Worm (Caenorhabditis elegans) whole organism, L4 larva: Measurements from ENCODE around the gene yif-1.
A peak's percentile ranks its signal among the peaks of the same experiment; 100 is the strongest.

Source experiments
- F26F4.8 ChIP-seq: fragments of 200-800 bp; sonication (Bioruptor generic); conservative IDR thresholded peaks from 2 replicates; pipeline ENCODE4 v1.3.6; 2022; ENCODE audit warnings: missing genetic modification characterization, missing compliant biosample characterization
- F44E2.7 ChIP-seq: fragments of 200-800 bp; sonication (Bioruptor generic); IDR thresholded peaks from 2 replicates; pipeline ENCODE4 v2.1.2; 2022; ENCODE audit warnings: missing genetic modification characterization, missing compliant biosample characterization
- T20F7.1 ChIP-seq: fragments of 200-800 bp; sonication (Bioruptor generic); optimal IDR thresholded peaks from 2 replicates; lab custom pipeline; 2018; ENCODE audit warnings: mild to moderate bottlenecking, missing genetic modification characterization, missing compliant biosample characterization
- Y105C5A.15 ChIP-seq: fragments of 200-800 bp; sonication (Bioruptor generic); IDR thresholded peaks from 2 replicates; pipeline ENCODE4 v1.3.6; 2022; ENCODE audit warnings: missing genetic modification characterization, missing compliant biosample characterization
- Y5F2A.4 ChIP-seq: fragments of 200-800 bp; sonication (Bioruptor generic); optimal IDR thresholded peaks from 2 replicates; lab custom pipeline; 2018; ENCODE audit warnings: mild to moderate bottlenecking, missing genetic modification characterization, missing compliant biosample characterization
- ceh-20 ChIP-seq: fragments of 200-800 bp; sonication (Bioruptor generic); IDR thresholded peaks from 2 replicates; pipeline ENCODE4 v1.3.6; 2022; ENCODE audit warnings: missing genetic modification reagents, missing genetic modification characterization, missing compliant biosample characterization
- ceh-28 ChIP-seq: fragments of 150-350 bp; optimal IDR thresholded peaks from 2 replicates; lab custom pipeline; 2014; ENCODE audit warnings: missing biosample characterization, missing genetic modification reagents, missing genetic modification characterization
- ceh-32 ChIP-seq: sonication (generic microtip); optimal IDR thresholded peaks from 2 replicates; lab custom pipeline; 2016; ENCODE audit warnings: mild to moderate bottlenecking, missing genetic modification characterization, missing compliant biosample characterization; ENCODE audit not compliant: poor library complexity
- ceh-82 ChIP-seq: sonication (generic microtip); optimal IDR thresholded peaks from 2 replicates; lab custom pipeline; 2017; ENCODE audit warnings: missing biosample characterization, missing genetic modification characterization
- ces-1 ChIP-seq: fragments of 150-350 bp; sonication (generic microtip); optimal IDR thresholded peaks from 4 replicates; lab custom pipeline; 2014; ENCODE audit warnings: missing biosample characterization, missing genetic modification reagents, missing genetic modification characterization
- cey-2 ChIP-seq: sonication (generic microtip); optimal IDR thresholded peaks from 3 replicates; lab custom pipeline; 2017; ENCODE audit warnings: missing genetic modification characterization, mild to moderate bottlenecking, missing compliant biosample characterization, antibody characterized with exemption, borderline replicate concordance; ENCODE audit not compliant: insufficient read depth
- ctbp-1 ChIP-seq: fragments of 200-800 bp; sonication (Bioruptor generic); IDR thresholded peaks from 2 replicates; pipeline ENCODE4 v1.3.6; 2022; ENCODE audit warnings: missing genetic modification reagents, missing genetic modification characterization, missing compliant biosample characterization
- daf-16 ChIP-seq, 3 experiments: sonication (generic microtip); optimal IDR thresholded peaks; 2 replicates each; lab custom pipeline; 2016 to 2017; ENCODE audit warnings: missing genetic modification characterization in 3 of 3, missing genetic modification reagents in 3 of 3, mild to moderate bottlenecking in 2 of 3, missing compliant biosample characterization in 2 of 3, missing biosample characterization in 1 of 3, moderate library complexity in 1 of 3
- daf-19 ChIP-seq: fragments of 200-800 bp; sonication (Bioruptor generic); conservative IDR thresholded peaks from 2 replicates; pipeline ENCODE4 v1.3.6; 2022; ENCODE audit warnings: missing genetic modification characterization, missing compliant biosample characterization
- dmd-6 ChIP-seq: fragments of 200-800 bp; sonication (Bioruptor generic); IDR thresholded peaks from 2 replicates; pipeline ENCODE4 v1.3.6; 2022; ENCODE audit warnings: missing genetic modification reagents, missing genetic modification characterization, missing compliant biosample characterization
- fkh-10 ChIP-seq: fragments of 150-350 bp; optimal IDR thresholded peaks from 2 replicates; lab custom pipeline; 2014; ENCODE audit warnings: missing biosample characterization, missing genetic modification reagents, missing genetic modification characterization
- hlh-30 ChIP-seq: sonication (generic microtip); optimal IDR thresholded peaks from 2 replicates; lab custom pipeline; 2017; ENCODE audit warnings: antibody characterized with exemption, mild to moderate bottlenecking, missing genetic modification characterization, missing compliant biosample characterization; ENCODE audit not compliant: insufficient read depth
- jun-1 ChIP-seq: fragments of 150-350 bp; optimal IDR thresholded peaks from 2 replicates; lab custom pipeline; 2014; ENCODE audit warnings: missing biosample characterization, missing genetic modification reagents, missing genetic modification characterization
- lim-7 ChIP-seq: fragments of 200-800 bp; sonication (Bioruptor generic); IDR thresholded peaks from 2 replicates; pipeline ENCODE4 v1.3.6; 2022; ENCODE audit warnings: missing genetic modification characterization, missing compliant biosample characterization
- lin-1 ChIP-seq: fragments of 200-800 bp; sonication (Bioruptor generic); IDR thresholded peaks from 2 replicates; pipeline ENCODE4 v1.3.6; 2022; ENCODE audit warnings: missing genetic modification reagents, missing genetic modification characterization, missing compliant biosample characterization
- lin-15B ChIP-seq: fragments of 150-350 bp; sonication (generic microtip); optimal IDR thresholded peaks from 3 replicates; lab custom pipeline; 2014; ENCODE audit warnings: missing biosample characterization, missing genetic modification characterization
- lin-39 ChIP-seq: fragments of 150-350 bp; optimal IDR thresholded peaks from 2 replicates; lab custom pipeline; 2014; ENCODE audit warnings: missing biosample characterization, missing genetic modification reagents, missing genetic modification characterization
- lsy-2 ChIP-seq, 2 experiments: fragments of 150-350 bp in 1 of 2; sonication (generic microtip) in 1 of 2; optimal IDR thresholded peaks; 2 replicates each; lab custom pipeline; 2014 to 2017; ENCODE audit warnings: missing biosample characterization in 2 of 2, missing genetic modification characterization in 2 of 2
- mxl-2 ChIP-seq: fragments of 200-800 bp; sonication (Bioruptor generic); conservative IDR thresholded peaks from 2 replicates; pipeline ENCODE4 v1.3.6; 2022; ENCODE audit warnings: missing genetic modification reagents, missing genetic modification characterization, missing compliant biosample characterization
- nhr-102 ChIP-seq: sonication (generic microtip); optimal IDR thresholded peaks from 2 replicates; lab custom pipeline; 2016; ENCODE audit warnings: mild to moderate bottlenecking, missing genetic modification characterization, moderate library complexity, missing compliant biosample characterization
- nhr-25 ChIP-seq: sonication (generic microtip); optimal IDR thresholded peaks from 2 replicates; lab custom pipeline; 2017; ENCODE audit warnings: missing genetic modification characterization, mild to moderate bottlenecking, missing compliant biosample characterization, antibody characterized with exemption, moderate library complexity, borderline replicate concordance; ENCODE audit not compliant: insufficient read depth
- nhr-28 ChIP-seq: fragments of 150-350 bp; optimal IDR thresholded peaks from 2 replicates; lab custom pipeline; 2014; ENCODE audit warnings: missing biosample characterization, missing genetic modification characterization
- nhr-41 ChIP-seq: fragments of 200-800 bp; sonication (Bioruptor generic); IDR thresholded peaks from 2 replicates; pipeline ENCODE4 v1.3.6; 2022; ENCODE audit warnings: missing genetic modification reagents, missing genetic modification characterization, missing compliant biosample characterization
- pha-4 ChIP-seq, 2 experiments: fragments of 150-350 bp in 1 of 2; fragments of 200-800 bp in 1 of 2; sonication (Bioruptor generic) in 1 of 2; IDR thresholded peaks in 1 of 2; optimal IDR thresholded peaks in 1 of 2; 2 replicates each; pipeline versions ENCODE4 v1.3.6 to Lab custom; 2014 to 2022; ENCODE audit warnings: missing genetic modification characterization in 2 of 2, missing genetic modification reagents in 2 of 2, missing biosample characterization in 1 of 2, missing compliant biosample characterization in 1 of 2
- rbr-2 ChIP-seq: sonication (generic microtip); optimal IDR thresholded peaks from 2 replicates; lab custom pipeline; 2016; ENCODE audit warnings: missing genotype, missing genetic modification characterization, missing compliant biosample characterization
- sdz-12 ChIP-seq: fragments of 200-800 bp; sonication (Bioruptor generic); optimal IDR thresholded peaks from 2 replicates; lab custom pipeline; 2018; ENCODE audit warnings: mild to moderate bottlenecking, missing genetic modification characterization, missing compliant biosample characterization
- set-16 ChIP-seq: fragments of 200-800 bp; sonication (Bioruptor generic); IDR thresholded peaks from 2 replicates; pipeline ENCODE4 v1.3.6; 2022; ENCODE audit warnings: missing genetic modification reagents, missing genetic modification characterization, missing compliant biosample characterization
- snpc-1.2 ChIP-seq: fragments of 200-800 bp; sonication (Bioruptor generic); IDR thresholded peaks from 2 replicates; pipeline ENCODE4 v1.3.6; 2022; ENCODE audit warnings: missing genetic modification reagents, missing genetic modification characterization, missing compliant biosample characterization
- spr-3 ChIP-seq: fragments of 200-800 bp; sonication (Bioruptor generic); optimal IDR thresholded peaks from 2 replicates; lab custom pipeline; 2018; ENCODE audit warnings: mild to moderate bottlenecking, missing genetic modification characterization, missing compliant biosample characterization
- tra-1 ChIP-seq: fragments of 200-800 bp; sonication (Bioruptor generic); IDR thresholded peaks from 2 replicates; pipeline ENCODE4 v1.3.6; 2022; ENCODE audit warnings: missing genetic modification reagents, missing genetic modification characterization, missing compliant biosample characterization
- unc-130 ChIP-seq: sonication (generic microtip); optimal IDR thresholded peaks from 2 replicates; lab custom pipeline; 2016; ENCODE audit warnings: missing genetic modification reagents, missing genetic modification characterization, missing compliant biosample characterization
- unc-39 ChIP-seq: sonication (generic microtip); optimal IDR thresholded peaks from 2 replicates; lab custom pipeline; 2017; ENCODE audit warnings: missing biosample characterization, missing genetic modification characterization
- zfp-3 ChIP-seq: fragments of 200-800 bp; sonication (Bioruptor generic); conservative IDR thresholded peaks from 2 replicates; pipeline ENCODE4 v1.3.6; 2022; ENCODE audit warnings: missing genetic modification reagents, missing genetic modification characterization, missing compliant biosample characterization
- zip-11 ChIP-seq: fragments of 200-800 bp; sonication (Bioruptor generic); IDR thresholded peaks from 2 replicates; pipeline ENCODE4 v1.3.6; 2022; ENCODE audit warnings: missing genetic modification characterization, missing compliant biosample characterization
- zip-2 ChIP-seq: fragments of 150-350 bp; optimal IDR thresholded peaks from 2 replicates; lab custom pipeline; 2014; ENCODE audit warnings: missing biosample characterization, missing genetic modification characterization
- ztf-11 ChIP-seq: fragments of 150-350 bp; optimal IDR thresholded peaks from 2 replicates; lab custom pipeline; 2014; ENCODE audit warnings: missing biosample characterization, missing genetic modification characterization
- ztf-7 ChIP-seq: fragments of 150-350 bp; optimal IDR thresholded peaks from 2 replicates; lab custom pipeline; 2014; ENCODE audit warnings: missing biosample characterization, missing genetic modification characterization

The yif-1 gene

DNA sequence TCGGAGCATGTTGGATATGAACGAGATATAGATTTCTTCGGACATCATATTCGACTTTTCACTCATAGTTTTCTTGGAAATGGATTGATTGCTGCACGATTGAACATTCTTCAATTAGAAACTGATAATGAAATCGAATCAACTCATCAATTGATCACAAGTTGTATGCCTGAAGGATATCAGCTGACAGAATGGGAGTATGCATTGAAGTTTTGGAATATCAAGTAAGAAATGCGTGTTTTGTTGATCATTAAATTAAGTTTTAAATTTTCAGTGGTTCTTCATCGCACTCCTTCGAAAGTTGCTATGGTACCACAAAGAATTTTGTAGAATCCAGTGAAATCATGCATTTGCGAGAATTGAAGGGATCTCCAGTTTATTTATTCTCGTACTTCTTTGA, 48.3 kb downstream of the yif-1 start:
- peak; percentile 15 for TF ChIP-seq hlh-30
- no peak for TF ChIP-seq Y105C5A.15 (GFP tag; lab: Robert Waterston, UW)
- TF ChIP-seq daf-16 (GFP tag; optimal IDR thresholded peaks at IDR 0.05; lab: Kevin White, UChicago) = no peak
- TF ChIP-seq daf-16 (tag; optimal IDR thresholded peaks at IDR 0.05; lab: Kevin White, UChicago) = no peak
- TF ChIP-seq F44E2.7 (GFP tag; lab: Robert Waterston, UW) = no peak
- no peak for TF ChIP-seq T20F7.1
- TF ChIP-seq, all 104 proteins: peak for 1

DNA sequence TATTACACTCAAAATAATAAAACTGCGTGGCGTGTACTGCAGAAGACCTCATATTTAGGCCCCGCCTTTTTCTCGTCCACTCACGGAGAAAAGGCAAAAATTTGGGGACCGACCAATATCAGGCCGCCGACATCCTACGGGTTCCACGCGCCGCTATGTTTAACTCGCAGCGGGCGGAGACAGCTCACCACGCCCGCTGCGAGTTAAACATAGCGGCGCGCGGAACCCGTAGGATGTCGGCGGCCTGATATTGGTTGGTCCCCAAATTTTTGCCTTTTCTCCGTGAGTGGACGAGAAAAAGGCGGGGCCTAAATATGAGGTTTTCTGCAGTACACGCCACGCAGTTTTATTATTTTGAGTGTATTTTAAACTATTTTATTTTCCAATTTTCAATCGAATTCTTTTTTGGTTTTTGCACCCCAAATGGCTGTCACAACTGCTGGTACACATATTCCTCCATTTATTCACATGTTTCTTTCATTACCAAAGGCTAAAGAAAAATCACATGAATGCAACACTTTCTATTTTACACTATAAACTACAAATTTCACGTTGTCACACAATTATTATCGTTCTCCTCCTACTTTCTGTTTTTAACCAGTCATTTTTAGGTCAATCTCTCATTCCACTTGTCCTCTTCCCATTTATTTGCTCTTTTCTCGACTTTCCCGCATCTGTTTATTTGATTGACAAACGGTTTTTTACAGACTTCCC, 50.5 kb downstream of the yif-1 start, which contains the start of gene uda-1:
Gene uda-1 (plus strand): TSS at position 708 of the 714 bp plus-strand sequence.
- TF ChIP-seq hlh-30 (peak; percentile 62), dmd-6 (GFP tag; lab: Robert Waterston, UW) (peak; percentile 12; the same call in 1 of the 2 replicates), nhr-28 (tag; lab: Kevin White, UChicago) (peak; percentile 96)

ce11 chrV:10003315-10003969, 51.3 kb downstream of the yif-1 start:
- TF ChIP-seq snpc-1.2 (GFP tag; lab: Robert Waterston, UW) (no peak), ztf-11 (tag; lab: Kevin White, UChicago) (no peak), set-16 (GFP tag; lab: Robert Waterston, UW) (no peak), cey-2 (tag; lab: Kevin White, UChicago) (no peak), unc-39 (tag; lab: Kevin White, UChicago) (no peak), pha-4 (GFP tag; IDR thresholded peaks at IDR 0.05; lab: Robert Waterston, UW) (no peak), pha-4 (tag; optimal IDR thresholded peaks at IDR 0.05; lab: Kevin White, UChicago) (no peak), daf-19 (no peak), lin-1 (GFP tag; lab: Robert Waterston, UW) (no peak), ztf-7 (no peak), ces-1 (GFP tag; lab: Kevin White, UChicago) (no peak), lin-39 (tag; lab: Kevin White, UChicago) (no peak), hlh-30 (peak; percentile 31), zip-2 (no peak), lsy-2 (tag; optimal IDR thresholded peaks at IDR 0.05; lab: Kevin White, UChicago) (peak; percentile 23 to 75), zfp-3 (GFP tag; lab: Robert Waterston, UW) (no peak), tra-1 (GFP tag; lab: Robert Waterston, UW) (peak; percentile 43; the same call in 1 of the 2 replicates), zip-11 (GFP tag; lab: Robert Waterston, UW) (no peak), ceh-82 (tag; lab: Kevin White, UChicago) (no peak), daf-16 (GFP tag; optimal IDR thresholded peaks at IDR 0.05; lab: Kevin White, UChicago) (peak in 1 of 2 experiments; percentile 13), daf-16 (tag; optimal IDR thresholded peaks at IDR 0.05; lab: Kevin White, UChicago) (peak; percentile 55), ceh-28 (tag; lab: Kevin White, UChicago) (no peak), ceh-20 (no peak), nhr-25 (no peak), rbr-2 (no peak), jun-1 (tag; lab: Kevin White, UChicago) (no peak), ceh-32 (tag; lab: Kevin White, UChicago) (no peak), sdz-12 (no peak), lim-7 (GFP tag; lab: Robert Waterston, UW) (no peak), fkh-10 (GFP tag; lab: Kevin White, UChicago) (no peak), nhr-41 (GFP tag; lab: Robert Waterston, UW) (no peak), F26F4.8 (GFP tag; lab: Robert Waterston, UW) (no peak), Y105C5A.15 (GFP tag; lab: Robert Waterston, UW) (no peak), ctbp-1 (no peak), spr-3 (GFP tag; lab: Kevin White, UChicago) (no peak), unc-130 (GFP tag; lab: Kevin White, UChicago) (peak; percentile 17), nhr-102 (tag; lab: Kevin White, UChicago) (peak; percentile 18), mxl-2 (no peak), lin-15B (tag; lab: Kevin White, UChicago) (no peak), Y5F2A.4 (GFP tag; lab: Kevin White, UChicago) (no peak)
